Fruit fly (Drosophila melanogaster) whole organism, embryonic: Measurements from ENCODE around the gene CG43954.

Source experiments
- Abd-B ChIP-seq: fragments of 200-800 bp; sonication (Bioruptor generic); optimal IDR thresholded peaks from 2 replicates; lab custom pipeline; 2018; ENCODE audit warnings: missing biosample characterization, mild to moderate bottlenecking, missing genetic modification characterization, moderate library complexity
- Ada2b ChIP-seq: fragments of 200-800 bp; sonication (Bioruptor generic); IDR thresholded peaks from 2 replicates; pipeline ENCODE4 v1.3.6; 2022; ENCODE audit warnings: missing biosample characterization, missing genetic modification characterization
- Antp ChIP-seq: fragments of 200-800 bp; sonication (Bioruptor generic); optimal IDR thresholded peaks from 3 replicates; lab custom pipeline; 2016; ENCODE audit warnings: missing biosample characterization, missing genetic modification characterization
- CG10543 ChIP-seq: fragments of 200-800 bp; sonication (Bioruptor generic); optimal IDR thresholded peaks from 3 replicates; lab custom pipeline; 2017; ENCODE audit warnings: missing biosample characterization, mild to moderate bottlenecking, missing genetic modification characterization, moderate library complexity
- CG10565 ChIP-seq: fragments of 200-800 bp; sonication (Bioruptor generic); optimal IDR thresholded peaks from 3 replicates; lab custom pipeline; 2016; ENCODE audit warnings: missing biosample characterization, mild to moderate bottlenecking, missing genetic modification characterization
- CG10979 ChIP-seq: fragments of 200-800 bp; sonication (Bioruptor generic); optimal IDR thresholded peaks from 2 replicates; lab custom pipeline; 2018; ENCODE audit warnings: missing biosample characterization, mild to moderate bottlenecking, missing genetic modification characterization, moderate library complexity
- CG13894 ChIP-seq: fragments of 200-800 bp; sonication (Bioruptor generic); optimal IDR thresholded peaks from 3 replicates; lab custom pipeline; 2018; ENCODE audit warnings: missing biosample characterization, mild to moderate bottlenecking, missing genetic modification characterization, moderate library complexity
- CG15514 ChIP-seq: fragments of 200-800 bp; sonication (Bioruptor generic); optimal IDR thresholded peaks from 3 replicates; lab custom pipeline; 2017; ENCODE audit warnings: missing biosample characterization, missing genetic modification characterization, mild to moderate bottlenecking, moderate library complexity, missing genetic modification reagents
- CG17186 ChIP-seq: fragments of 200-800 bp; sonication (Bioruptor generic); optimal IDR thresholded peaks from 3 replicates; lab custom pipeline; 2017; ENCODE audit warnings: missing biosample characterization, missing genetic modification reagents, missing genetic modification characterization
- CG17359 ChIP-seq: fragments of 200-800 bp; sonication (Bioruptor generic); optimal IDR thresholded peaks from 3 replicates; lab custom pipeline; 2018; ENCODE audit warnings: missing biosample characterization, mild to moderate bottlenecking, missing genetic modification characterization, moderate library complexity
- CG17361 ChIP-seq: fragments of 200-800 bp; sonication (Bioruptor generic); IDR thresholded peaks from 3 replicates; pipeline ENCODE4 v1.3.6; 2022; ENCODE audit warnings: missing biosample characterization, missing genetic modification characterization
- CG18262 ChIP-seq: fragments of 200-800 bp; optimal IDR thresholded peaks from 3 replicates; lab custom pipeline; 2019; ENCODE audit warnings: missing biosample characterization, mild to moderate bottlenecking, missing genetic modification characterization, moderate library complexity
- CG18476 ChIP-seq: fragments of 200-800 bp; sonication (Bioruptor generic); optimal IDR thresholded peaks from 2 replicates; lab custom pipeline; 2016; ENCODE audit warnings: missing biosample characterization, mild to moderate bottlenecking, missing genetic modification characterization
- CG31365 ChIP-seq: fragments of 200-800 bp; sonication (Bioruptor generic); optimal IDR thresholded peaks from 2 replicates; lab custom pipeline; 2018; ENCODE audit warnings: missing biosample characterization, mild to moderate bottlenecking, missing genetic modification characterization
- CG34224 ChIP-seq: fragments of 200-800 bp; sonication (Bioruptor generic); IDR thresholded peaks from 3 replicates; pipeline ENCODE4 v1.3.6; 2022; ENCODE audit warnings: missing biosample characterization, missing genetic modification characterization; ENCODE audit not compliant: partially characterized antibody
- CG4360 ChIP-seq: fragments of 200-800 bp; sonication (Bioruptor generic); IDR thresholded peaks from 2 replicates; pipeline ENCODE4 v1.3.6; 2022; ENCODE audit warnings: missing biosample characterization, missing genetic modification characterization
- CG5245 ChIP-seq: fragments of 200-800 bp; sonication (Bioruptor generic); optimal IDR thresholded peaks from 3 replicates; lab custom pipeline; 2016; ENCODE audit warnings: missing biosample characterization, missing genetic modification characterization
- CG8388 ChIP-seq: fragments of 200-800 bp; sonication (Bioruptor generic); optimal IDR thresholded peaks from 2 replicates; lab custom pipeline; 2019; ENCODE audit warnings: missing biosample characterization, mild to moderate bottlenecking, missing genetic modification characterization, moderate library complexity
- D ChIP-seq, 2 experiments: fragments of 200-800 bp in 1 of 2; fragments of >200 bp in 1 of 2; sonication (Bioruptor generic) in 1 of 2; optimal IDR thresholded peaks; 2 replicates in 1 of 2; 3 replicates in 1 of 2; lab custom pipeline; 2017; ENCODE audit warnings: mild to moderate bottlenecking in 1 of 2, missing biosample characterization in 1 of 2, missing genetic modification characterization in 1 of 2, missing genetic modification reagents in 1 of 2
- D19A ChIP-seq: fragments of 200-800 bp; optimal IDR thresholded peaks from 3 replicates; lab custom pipeline; 2019; ENCODE audit warnings: missing biosample characterization, mild to moderate bottlenecking, missing genetic modification characterization, moderate library complexity
- Deaf1 ChIP-seq: fragments of 200-800 bp; optimal IDR thresholded peaks from 3 replicates; lab custom pipeline; 2019; ENCODE audit warnings: missing biosample characterization, mild to moderate bottlenecking, missing genetic modification characterization, moderate library complexity
- Dip3 ChIP-seq: fragments of 200-800 bp; sonication (Bioruptor generic); optimal IDR thresholded peaks from 3 replicates; lab custom pipeline; 2016; ENCODE audit warnings: missing biosample characterization, missing genetic modification characterization
- Drgx ChIP-seq: fragments of 200-800 bp; sonication (Bioruptor generic); IDR thresholded peaks from 2 replicates; pipeline ENCODE4 v1.3.6; 2022; ENCODE audit warnings: missing biosample characterization, missing genetic modification characterization
- Ets65A ChIP-seq: fragments of 200-800 bp; sonication (Bioruptor generic); peaks from one replicate; lab custom pipeline; 2016; ENCODE audit warnings: missing biosample characterization, missing genetic modification characterization
- Hr3 ChIP-seq: fragments of 200-800 bp; sonication (Bioruptor generic); optimal IDR thresholded peaks from 3 replicates; lab custom pipeline; 2016; ENCODE audit warnings: missing biosample characterization, missing genetic modification characterization
- Med ChIP-seq: fragments of 200-800 bp; sonication (Bioruptor generic); peaks from one replicate; lab custom pipeline; 2016; ENCODE audit warnings: missing biosample characterization, missing genetic modification characterization, mild to moderate bottlenecking, inconsistent platforms, moderate library complexity
- Xbp1 ChIP-seq: fragments of 200-800 bp; sonication (Bioruptor generic); optimal IDR thresholded peaks from 3 replicates; lab custom pipeline; 2016; ENCODE audit warnings: missing biosample characterization, mild to moderate bottlenecking, missing genetic modification characterization
- ato ChIP-seq: fragments of 200-800 bp; sonication (Bioruptor generic); IDR thresholded peaks from 2 replicates; pipeline ENCODE4 v1.3.6; 2022; ENCODE audit warnings: missing biosample characterization, missing genetic modification characterization; ENCODE audit not compliant: partially characterized antibody
- da ChIP-seq: fragments of 200-800 bp; sonication (Bioruptor generic); optimal IDR thresholded peaks from 2 replicates; lab custom pipeline; 2016; ENCODE audit warnings: missing biosample characterization, missing genetic modification characterization
- dmrt11E ChIP-seq: fragments of 200-800 bp; sonication (Bioruptor generic); optimal IDR thresholded peaks from 3 replicates; lab custom pipeline; 2018; ENCODE audit warnings: missing biosample characterization, mild to moderate bottlenecking, missing genetic modification characterization, moderate library complexity
- dpn ChIP-seq, 2 experiments: fragments of 200-800 bp; sonication (Bioruptor generic); optimal IDR thresholded peaks; 3 replicates each; lab custom pipeline; 2016; ENCODE audit warnings: missing biosample characterization in 2 of 2, missing genetic modification characterization in 2 of 2
- eve ChIP-seq, 2 experiments: fragments of >200 bp; optimal IDR thresholded peaks; 2 replicates each; lab custom pipeline; 2017; ENCODE audit warnings: missing biosample characterization in 2 of 2, missing genetic modification characterization in 2 of 2
- ftz-f1 ChIP-seq: fragments of 200-800 bp; sonication (Bioruptor generic); optimal IDR thresholded peaks from 2 replicates; lab custom pipeline; 2016; ENCODE audit warnings: missing biosample characterization, missing genetic modification characterization
- gcm ChIP-seq: fragments of 200-800 bp; sonication (Bioruptor generic); optimal IDR thresholded peaks from 2 replicates; lab custom pipeline; 2019; ENCODE audit warnings: missing biosample characterization, mild to moderate bottlenecking, missing genetic modification characterization, moderate library complexity
- gsb ChIP-seq: fragments of 200-800 bp; sonication (Bioruptor generic); IDR thresholded peaks from 2 replicates; pipeline ENCODE4 v1.3.6; 2022; ENCODE audit warnings: missing biosample characterization, missing genetic modification characterization
- gsb-n ChIP-seq: fragments of 200-800 bp; sonication (Bioruptor generic); optimal IDR thresholded peaks from 3 replicates; lab custom pipeline; 2018; ENCODE audit warnings: missing biosample characterization, mild to moderate bottlenecking, missing genetic modification characterization
- gt ChIP-seq: fragments of 200-800 bp; sonication (Bioruptor generic); IDR thresholded peaks from 2 replicates; pipeline ENCODE4 v1.3.6; 2022; ENCODE audit warnings: missing biosample characterization, missing genetic modification characterization
- jumu ChIP-seq: fragments of 200-800 bp; sonication (Bioruptor generic); optimal IDR thresholded peaks from 3 replicates; lab custom pipeline; 2016; ENCODE audit warnings: missing biosample characterization, missing genetic modification characterization
- ken ChIP-seq: fragments of 200-800 bp; sonication (Bioruptor generic); IDR thresholded peaks from 3 replicates; pipeline ENCODE4 v1.3.6; 2022; ENCODE audit warnings: missing biosample characterization, missing genetic modification characterization
- mam ChIP-seq: fragments of 200-800 bp; sonication (Bioruptor generic); optimal IDR thresholded peaks from 3 replicates; lab custom pipeline; 2016; ENCODE audit warnings: missing biosample characterization, missing genetic modification characterization
- nom ChIP-seq: fragments of 200-800 bp; sonication (Bioruptor generic); optimal IDR thresholded peaks from 2 replicates; lab custom pipeline; 2017; ENCODE audit warnings: missing biosample characterization, missing genetic modification characterization, mild to moderate bottlenecking, moderate library complexity, missing genetic modification reagents
- peb ChIP-seq: fragments of 200-800 bp; sonication (Bioruptor generic); IDR thresholded peaks from 2 replicates; pipeline ENCODE4 v1.3.6; 2022; ENCODE audit warnings: missing biosample characterization, missing genetic modification characterization
- phol ChIP-seq: fragments of 200-800 bp; sonication (Bioruptor generic); optimal IDR thresholded peaks from 3 replicates; lab custom pipeline; 2018; ENCODE audit warnings: missing biosample characterization, mild to moderate bottlenecking, missing genetic modification characterization, moderate library complexity
- ro ChIP-seq: fragments of 200-800 bp; sonication (Bioruptor generic); IDR thresholded peaks from 2 replicates; pipeline ENCODE4 v1.3.6; 2022; ENCODE audit warnings: missing biosample characterization, missing genetic modification characterization
- so ChIP-seq: fragments of 200-800 bp; sonication (Bioruptor generic); IDR thresholded peaks from 3 replicates; pipeline ENCODE4 v1.3.6; 2022; ENCODE audit warnings: missing biosample characterization, missing genetic modification characterization
- tap ChIP-seq: fragments of 200-800 bp; optimal IDR thresholded peaks from 3 replicates; lab custom pipeline; 2019; ENCODE audit warnings: missing biosample characterization, mild to moderate bottlenecking, missing genetic modification characterization, moderate library complexity
- tin ChIP-seq: fragments of 200-800 bp; sonication (Bioruptor generic); optimal IDR thresholded peaks from 3 replicates; lab custom pipeline; 2016; ENCODE audit warnings: missing biosample characterization, missing genetic modification characterization
- ttk ChIP-seq: fragments of 200-800 bp; sonication (Bioruptor generic); IDR thresholded peaks from 2 replicates; pipeline ENCODE4 v2.1.2; 2022; ENCODE audit warnings: missing biosample characterization, missing genetic modification characterization
- tup ChIP-seq: fragments of 200-800 bp; sonication (Bioruptor generic); optimal IDR thresholded peaks from 2 replicates; lab custom pipeline; 2016; ENCODE audit warnings: missing biosample characterization, mild to moderate bottlenecking, missing genetic modification characterization, moderate library complexity
- zfh2 ChIP-seq: fragments of 200-800 bp; sonication (Bioruptor generic); optimal IDR thresholded peaks from 2 replicates; lab custom pipeline; 2016; ENCODE audit warnings: missing biosample characterization, missing genetic modification characterization

Gene CG43954

dm6 chr3L:16752402-16753096 is 41.1 kb upstream of the CG43954 start (continued):
- TF ChIP-seq gsb-n (no peak), tup (GFP tag; lab: Kevin White, UChicago) (no peak), zfh2 (GFP tag; lab: Kevin White, UChicago) (no peak), so (no peak), Antp (GFP tag; lab: Kevin White, UChicago) (no peak), D19A (no peak), CG10565 (GFP tag; lab: Kevin White, UChicago) (no peak), Med (GFP tag; lab: Kevin White, UChicago) (no peak), CG31365 (tag; lab: Kevin White, UChicago) (no peak), CG17359 (tag; lab: Kevin White, UChicago) (no peak), gt (no peak), CG13894 (tag; lab: Kevin White, UChicago) (no peak), ato (no peak), Drgx (GFP tag; lab: Robert Waterston, UW) (peak; percentile 83), phol (peak; percentile 5), CG17186 (GFP tag; lab: Kevin White, UChicago) (no peak), Ada2b (no peak), da (GFP tag; lab: Kevin White, UChicago) (no peak), tap (tag; lab: Kevin White, UChicago) (no peak), CG15514 (no peak), Hr3 (GFP tag; lab: Kevin White, UChicago) (no peak), CG8388 (GFP tag; lab: Kevin White, UChicago) (no peak), Ets65A (GFP tag; lab: Kevin White, UChicago) (peak; percentile 26), nom (GFP tag; lab: Kevin White, UChicago) (peak; percentile 84), Xbp1 (GFP tag; lab: Kevin White, UChicago) (no peak), CG34224 (GFP tag; lab: Robert Waterston, UW) (no peak), eve (GFP tag; optimal IDR thresholded peaks at IDR 0.05; lab: Kevin White, UChicago) (no peak), tin (GFP tag; lab: Kevin White, UChicago) (no peak), CG10979 (tag; lab: Kevin White, UChicago) (peak; percentile 32), CG17361 (no peak), ttk (GFP tag; lab: Robert Waterston, UW) (no peak), Abd-B (no peak), CG18262 (peak; percentile 12), dpn (GFP tag; optimal IDR thresholded peaks at IDR 0.05; lab: Kevin White, UChicago) (no peak), Dip3 (GFP tag; lab: Kevin White, UChicago) (no peak), gcm (GFP tag; lab: Kevin White, UChicago) (no peak), dmrt11E (tag; lab: Kevin White, UChicago) (peak; percentile 11), CG18476 (GFP tag; lab: Kevin White, UChicago) (no peak), gsb (GFP tag; lab: Robert Waterston, UW) (no peak), ftz-f1 (GFP tag; lab: Kevin White, UChicago) (no peak), Deaf1 (tag; lab: Kevin White, UChicago) (no peak), mam (no peak), D (optimal IDR thresholded peaks at IDR 0.05; lab: Kevin White, UChicago) (no peak), D (GFP tag; optimal IDR thresholded peaks at IDR 0.05; lab: Kevin White, UChicago) (peak; percentile 11), CG5245 (GFP tag; lab: Kevin White, UChicago) (no peak), CG4360 (GFP tag; lab: Robert Waterston, UW) (no peak), CG10543 (GFP tag; lab: Kevin White, UChicago) (no peak), peb (GFP tag; lab: Robert Waterston, UW) (no peak), ro (GFP tag; lab: Robert Waterston, UW) (no peak), jumu (GFP tag; lab: Kevin White, UChicago) (no peak), ken (no peak)
